Fruit fly (Drosophila melanogaster): ENCODE data around the gene CG4789.
A peak's percentile ranks its signal among the peaks of the same experiment; 100 is the strongest.

Gene CG4789

DNA sequence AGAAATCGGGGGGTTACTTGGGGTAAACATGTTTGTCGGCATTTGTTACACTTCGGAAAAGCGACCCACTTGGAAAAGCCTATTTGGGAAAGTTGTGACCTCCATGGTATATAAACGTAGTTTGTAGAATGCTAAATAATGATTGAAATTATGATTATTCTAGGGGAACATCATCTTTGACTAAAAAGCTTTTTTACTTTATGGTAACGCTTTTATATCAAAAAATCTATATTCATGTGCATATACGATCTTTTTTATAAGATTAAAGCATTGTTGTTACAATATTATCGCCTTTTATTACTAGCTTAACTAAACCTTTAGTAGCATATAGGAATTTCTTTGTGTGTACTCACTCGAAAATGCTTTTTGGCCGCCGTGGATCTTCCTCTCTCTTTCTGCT lies 33.5 kb downstream of the CG4789 start (continued):
- TF ChIP-seq usp (GFP tag; optimal IDR thresholded peaks at IDR 0.05) (no peak), YL-1 (GFP tag; optimal IDR thresholded peaks at IDR 0.05) (no peak), CG15479 (GFP tag; optimal IDR thresholded peaks at IDR 0.05) (no peak), CG14710 (tag; optimal IDR thresholded peaks at IDR 0.05) (no peak), CG10147 (GFP tag; optimal IDR thresholded peaks at IDR 0.05) (no peak), Deaf1 (tag; optimal IDR thresholded peaks at IDR 0.05) (no peak), CG18764 (GFP tag; optimal IDR thresholded peaks at IDR 0.05) (no peak), Spps (tag; optimal IDR thresholded peaks at IDR 0.05) (no peak), phol (tag; optimal IDR thresholded peaks at IDR 0.05) (peak; percentile 45), Six4 (GFP tag; optimal IDR thresholded peaks at IDR 0.05) (no peak), insv (GFP tag; optimal IDR thresholded peaks at IDR 0.05) (no peak), maf-S (GFP tag; optimal IDR thresholded peaks at IDR 0.05) (no peak), Nf-YB (GFP tag; optimal IDR thresholded peaks at IDR 0.05) (no peak), vnd (GFP tag; IDR thresholded peaks at IDR 0.05; ENCODE audit: partially characterized antibody) (no peak), Mes4 (GFP tag; optimal IDR thresholded peaks at IDR 0.05) (no peak), sisA (GFP tag; IDR thresholded peaks at IDR 0.05) (no peak), CG18476 (GFP tag; optimal IDR thresholded peaks at IDR 0.05) (no peak), CG10321 (GFP tag; IDR thresholded peaks at IDR 0.05) (no peak), Rx (GFP tag; IDR thresholded peaks at IDR 0.05) (no peak), CG8089 (GFP tag; optimal IDR thresholded peaks at IDR 0.05) (no peak), schlank (tag; optimal IDR thresholded peaks at IDR 0.05) (no peak), Ada2b (GFP tag; IDR thresholded peaks at IDR 0.05) (0 out of 2 replicates have a peak, but pooled peaks have one; percentile 31), MBD-R2 (GFP tag; IDR thresholded peaks at IDR 0.05) (no peak), gsb-n (tag; optimal IDR thresholded peaks at IDR 0.05) (no peak), gce (GFP tag; IDR thresholded peaks at IDR 0.05) (no peak), zen (tag; optimal IDR thresholded peaks at IDR 0.05) (no peak), tio (GFP tag; optimal IDR thresholded peaks at IDR 0.05) (peak; percentile 22), CG17385 (GFP tag; optimal IDR thresholded peaks at IDR 0.05) (peak; percentile 46), croc (GFP tag; conservative IDR thresholded peaks at IDR 0.05) (no peak), CG1602 (GFP tag; optimal IDR thresholded peaks at IDR 0.05) (no peak), al (GFP tag; IDR thresholded peaks at IDR 0.05) (no peak), CG8359 (GFP tag; optimal IDR thresholded peaks at IDR 0.05; ENCODE audit: borderline replicate concordance) (no peak), CG3163 (GFP tag; optimal IDR thresholded peaks at IDR 0.05) (no peak), ase (GFP tag; IDR thresholded peaks at IDR 0.05) (no peak), CG34224 (GFP tag; IDR thresholded peaks at IDR 0.05; ENCODE audit: partially characterized antibody) (no peak), MESR4 (GFP tag; optimal IDR thresholded peaks at IDR 0.05) (no peak), CG14441 (GFP tag; IDR thresholded peaks at IDR 0.05) (peak; percentile 53), Sox100B (GFP tag; optimal IDR thresholded peaks at IDR 0.05) (peak; percentile 32), bcd (GFP tag; optimal IDR thresholded peaks at IDR 0.05) (peak; percentile 15), CG17568 (GFP tag; optimal IDR thresholded peaks at IDR 0.05) (peak; percentile 5), oc (tag; optimal IDR thresholded peaks at IDR 0.05) (no peak), NFAT (GFP tag; IDR thresholded peaks at IDR 0.05) (no peak), gem (tag; optimal IDR thresholded peaks at IDR 0.05) (peak; percentile 77), CG7839 (tag; optimal IDR thresholded peaks at IDR 0.05) (peak; percentile 75), CG11456 (GFP tag; IDR thresholded peaks at IDR 0.05) (no peak), Ravus (GFP tag; IDR thresholded peaks at IDR 0.05) (no peak), sob (GFP tag; IDR thresholded peaks at IDR 0.05) (no peak), pb (GFP tag; optimal IDR thresholded peaks at IDR 0.05) (no peak), sna (GFP tag; IDR thresholded peaks at IDR 0.05; ENCODE audit: partially characterized antibody) (no peak), CG42726 (GFP tag; IDR thresholded peaks at IDR 0.05; ENCODE audit: partially characterized antibody) (no peak), Meics (GFP tag; optimal IDR thresholded peaks at IDR 0.05) (peak; percentile 12), Tbp (GFP tag; optimal IDR thresholded peaks at IDR 0.05) (no peak)

Data from whole organism, embryonic.